Worm (Caenorhabditis elegans) whole organism, L1 larva: Measurements from ENCODE around the gene cdd-2.

ENCODE experiments used
- C34B4.2 ChIP-seq: sonication (generic microtip); optimal IDR thresholded peaks from 2 replicates; lab custom pipeline; 2017; ENCODE audit warnings: mild to moderate bottlenecking, missing genetic modification characterization, missing compliant biosample characterization
- F16B12.6 ChIP-seq: fragments of 150-350 bp; optimal IDR thresholded peaks from 2 replicates; lab custom pipeline; 2014; ENCODE audit warnings: missing biosample characterization, missing genetic modification characterization
- Y116A8C.19 ChIP-seq: sonication (generic microtip); optimal IDR thresholded peaks from 2 replicates; lab custom pipeline; 2016; ENCODE audit warnings: missing compliant biosample characterization, missing genetic modification characterization, borderline replicate concordance
- aha-1 ChIP-seq: fragments of 150-350 bp; optimal IDR thresholded peaks from 2 replicates; lab custom pipeline; 2014; ENCODE audit warnings: missing biosample characterization, missing genetic modification characterization
- ama-1 ChIP-seq: fragments of 150-350 bp; optimal IDR thresholded peaks from 2 replicates; lab custom pipeline; 2014
- blmp-1 ChIP-seq: fragments of 150-350 bp; optimal IDR thresholded peaks from 2 replicates; lab custom pipeline; 2014; ENCODE audit warnings: missing biosample characterization, missing genetic modification characterization
- ceh-63 ChIP-seq: fragments of 200-800 bp; sonication (Bioruptor generic); optimal IDR thresholded peaks from 2 replicates; lab custom pipeline; 2018; ENCODE audit warnings: mild to moderate bottlenecking, missing genetic modification characterization, missing compliant biosample characterization
- ceh-88 ChIP-seq: fragments of 200-800 bp; sonication (Bioruptor generic); IDR thresholded peaks from 2 replicates; pipeline ENCODE4 v1.3.6; 2022; ENCODE audit warnings: missing genetic modification characterization, missing compliant biosample characterization
- ceh-90 ChIP-seq: sonication (generic microtip); optimal IDR thresholded peaks from 2 replicates; lab custom pipeline; 2016; ENCODE audit warnings: missing genetic modification characterization, missing compliant biosample characterization
- dpl-1 ChIP-seq, 3 experiments: fragments of 150-350 bp in 2 of 3; sonication (generic microtip) in 1 of 3; optimal IDR thresholded peaks; 2 replicates each; lab custom pipeline; 2014 to 2017; ENCODE audit warnings: missing biosample characterization in 3 of 3, missing genetic modification characterization in 3 of 3, missing genetic modification reagents in 3 of 3
- dsc-1 ChIP-seq: sonication (generic microtip); optimal IDR thresholded peaks from 2 replicates; lab custom pipeline; 2016; ENCODE audit warnings: mild to moderate bottlenecking, missing genetic modification characterization, missing compliant biosample characterization
- efl-1 ChIP-seq, 4 experiments: fragments of 150-350 bp; optimal IDR thresholded peaks in 3 of 4; peaks in 1 of 4; 1 replicate in 1 of 4; 2 replicates in 3 of 4; lab custom pipeline; 2014; ENCODE audit warnings: missing biosample characterization in 2 of 4, missing genetic modification characterization in 2 of 4, missing genetic modification reagents in 2 of 4
- efl-3 ChIP-seq: fragments of 200-800 bp; sonication (Bioruptor generic); optimal IDR thresholded peaks from 2 replicates; lab custom pipeline; 2018; ENCODE audit warnings: mild to moderate bottlenecking, missing genetic modification characterization, missing compliant biosample characterization
- elt-3 ChIP-seq, 6 experiments: fragments of 150-350 bp in 1 of 6; sonication (generic microtip); optimal IDR thresholded peaks; 2 replicates each; lab custom pipeline; 2017 to 2018; ENCODE audit warnings: missing biosample characterization in 6 of 6, missing genetic modification characterization in 6 of 6, inconsistent platforms in 1 of 6
- ets-5 ChIP-seq: fragments of 200-800 bp; sonication (Bioruptor generic); IDR thresholded peaks from 2 replicates; pipeline ENCODE4 v1.3.6; 2022; ENCODE audit warnings: missing genetic modification characterization, missing compliant biosample characterization
- fkh-4 ChIP-seq: sonication (generic microtip); optimal IDR thresholded peaks from 2 replicates; lab custom pipeline; 2016; ENCODE audit warnings: missing compliant biosample characterization, missing genetic modification characterization, borderline replicate concordance
- fkh-8 ChIP-seq: sonication (generic microtip); optimal IDR thresholded peaks from 2 replicates; lab custom pipeline; 2016; ENCODE audit warnings: mild to moderate bottlenecking, missing genetic modification characterization, missing compliant biosample characterization
- hlh-17 ChIP-seq: fragments of 200-800 bp; sonication (Bioruptor generic); optimal IDR thresholded peaks from 2 replicates; lab custom pipeline; 2018; ENCODE audit warnings: missing genetic modification characterization, mild to moderate bottlenecking, missing compliant biosample characterization, moderate library complexity, borderline replicate concordance
- hpl-2 ChIP-seq: fragments of 150-350 bp; optimal IDR thresholded peaks from 2 replicates; lab custom pipeline; 2014; ENCODE audit warnings: missing biosample characterization, missing genetic modification reagents, missing genetic modification characterization
- irx-1 ChIP-seq: sonication (generic microtip); optimal IDR thresholded peaks from 2 replicates; lab custom pipeline; 2016; ENCODE audit warnings: missing genetic modification characterization, missing compliant biosample characterization
- jun-1 ChIP-seq: fragments of 150-350 bp; optimal IDR thresholded peaks from 2 replicates; lab custom pipeline; 2014; ENCODE audit warnings: missing biosample characterization, missing genetic modification reagents, missing genetic modification characterization
- lin-13 ChIP-seq: fragments of 150-350 bp; optimal IDR thresholded peaks from 2 replicates; lab custom pipeline; 2014; ENCODE audit warnings: missing biosample characterization, missing genetic modification reagents, missing genetic modification characterization
- lin-39 ChIP-seq: fragments of 150-350 bp; optimal IDR thresholded peaks from 2 replicates; lab custom pipeline; 2014; ENCODE audit warnings: missing biosample characterization, missing genetic modification reagents, missing genetic modification characterization
- lir-3 ChIP-seq: sonication (generic microtip); optimal IDR thresholded peaks from 2 replicates; lab custom pipeline; 2016; ENCODE audit warnings: mild to moderate bottlenecking, missing genetic modification characterization, moderate library complexity, missing compliant biosample characterization; ENCODE audit not compliant: poor library complexity
- lsy-2 ChIP-seq, 2 experiments: fragments of 150-350 bp; optimal IDR thresholded peaks; 2 replicates each; lab custom pipeline; 2014; ENCODE audit warnings: missing biosample characterization in 2 of 2, missing genetic modification characterization in 2 of 2
- mab-9 ChIP-seq: fragments of 200-800 bp; sonication (Bioruptor generic); IDR thresholded peaks from 2 replicates; pipeline ENCODE4 v1.3.6; 2022; ENCODE audit warnings: missing genetic modification reagents, missing genetic modification characterization, missing compliant biosample characterization
- mef-2 ChIP-seq: fragments of 150-350 bp; optimal IDR thresholded peaks from 2 replicates; lab custom pipeline; 2014; ENCODE audit warnings: missing biosample characterization, missing genetic modification characterization
- mep-1 ChIP-seq: fragments of 150-350 bp; optimal IDR thresholded peaks from 2 replicates; lab custom pipeline; 2014; ENCODE audit warnings: missing biosample characterization, missing genetic modification characterization
- nhr-11 ChIP-seq: fragments of 150-350 bp; optimal IDR thresholded peaks from 2 replicates; lab custom pipeline; 2014; ENCODE audit warnings: missing biosample characterization, missing genetic modification characterization
- nhr-237 ChIP-seq: fragments of 150-350 bp; optimal IDR thresholded peaks from 2 replicates; lab custom pipeline; 2014; ENCODE audit warnings: missing biosample characterization, missing genetic modification characterization
- nhr-28 ChIP-seq: fragments of 150-350 bp; optimal IDR thresholded peaks from 2 replicates; lab custom pipeline; 2014; ENCODE audit warnings: missing biosample characterization, missing genetic modification characterization
- nhr-76 ChIP-seq: sonication (generic microtip); optimal IDR thresholded peaks from 2 replicates; lab custom pipeline; 2017; ENCODE audit warnings: missing biosample characterization, missing genetic modification characterization
- nhr-77 ChIP-seq: fragments of 150-350 bp; optimal IDR thresholded peaks from 2 replicates; lab custom pipeline; 2014; ENCODE audit warnings: missing biosample characterization, missing genetic modification characterization
- nhr-84 ChIP-seq: sonication (generic microtip); optimal IDR thresholded peaks from 2 replicates; lab custom pipeline; 2017; ENCODE audit warnings: missing biosample characterization, missing genetic modification characterization
- nhr-90 ChIP-seq: sonication (generic microtip); optimal IDR thresholded peaks from 2 replicates; lab custom pipeline; 2016; ENCODE audit warnings: mild to moderate bottlenecking, missing genetic modification characterization, missing compliant biosample characterization; ENCODE audit not compliant: poor library complexity
- pqm-1 ChIP-seq: sonication (generic microtip); optimal IDR thresholded peaks from 3 replicates; lab custom pipeline; 2017; ENCODE audit warnings: missing biosample characterization, missing genetic modification characterization
- snu-23 ChIP-seq: sonication (generic microtip); optimal IDR thresholded peaks from 2 replicates; lab custom pipeline; 2016; ENCODE audit warnings: missing genetic modification characterization, missing compliant biosample characterization
- sptf-1 ChIP-seq: fragments of 150-350 bp; optimal IDR thresholded peaks from 2 replicates; lab custom pipeline; 2014; ENCODE audit warnings: missing biosample characterization, missing genetic modification characterization
- swsn-7 ChIP-seq: sonication (generic microtip); optimal IDR thresholded peaks from 2 replicates; lab custom pipeline; 2016; ENCODE audit warnings: missing genetic modification characterization, missing compliant biosample characterization
- unc-30 ChIP-seq: sonication (generic microtip); optimal IDR thresholded peaks from 2 replicates; lab custom pipeline; 2017; ENCODE audit warnings: missing biosample characterization, missing genetic modification characterization
- unc-86 ChIP-seq: sonication (generic microtip); optimal IDR thresholded peaks from 2 replicates; lab custom pipeline; 2016; ENCODE audit warnings: missing genetic modification characterization, missing compliant biosample characterization
- unc-98 ChIP-seq: fragments of 200-800 bp; sonication (Bioruptor generic); IDR thresholded peaks from 2 replicates; pipeline ENCODE4 v1.3.6; 2022; ENCODE audit warnings: missing genetic modification characterization, missing compliant biosample characterization
- vab-15 ChIP-seq: sonication (generic microtip); optimal IDR thresholded peaks from 2 replicates; lab custom pipeline; 2017; ENCODE audit warnings: missing genotype, mild to moderate bottlenecking, missing genetic modification characterization, missing compliant biosample characterization
- xbp-1 ChIP-seq: sonication (generic microtip); optimal IDR thresholded peaks from 2 replicates; lab custom pipeline; 2016; ENCODE audit warnings: missing genetic modification characterization, missing compliant biosample characterization
- zag-1 ChIP-seq: fragments of 150-350 bp; optimal IDR thresholded peaks from 2 replicates; lab custom pipeline; 2014; ENCODE audit warnings: missing biosample characterization, missing genetic modification characterization
- ztf-11 ChIP-seq, 2 experiments: sonication (generic microtip); optimal IDR thresholded peaks; 2 replicates each; lab custom pipeline; 2016 to 2017; ENCODE audit warnings: missing genetic modification characterization in 2 of 2, missing biosample characterization in 1 of 2, missing compliant biosample characterization in 1 of 2
- ztf-4 ChIP-seq: fragments of 150-350 bp; optimal IDR thresholded peaks from 2 replicates; lab custom pipeline; 2014; ENCODE audit warnings: missing biosample characterization, missing genetic modification characterization

cdd-2 gene

ce11 chrIV:7552958-7553553, 5.4 kb upstream of the cdd-2 start, which contains the start of gene dif-1 (continued):
- TF ChIP-seq unc-98 (GFP tag; lab: Robert Waterston, UW), result no peak
- TF ChIP-seq nhr-11 (tag; lab: Kevin White, UChicago), result no peak
- no peak for TF ChIP-seq dpl-1 (GFP tag; optimal IDR thresholded peaks at IDR 0.05; lab: Kevin White, UChicago)
- TF ChIP-seq ama-1 (lab: Kevin White, UChicago), result no peak
- TF ChIP-seq efl-1 (optimal IDR thresholded peaks at IDR 0.05; lab: Kevin White, UChicago), result peak; percentile 4 to 7
- TF ChIP-seq efl-1 (GFP tag; optimal IDR thresholded peaks at IDR 0.05 in 1 of 2; lab: Kevin White, UChicago), result peak in 1 of 2 experiments; percentile 13
- no peak for TF ChIP-seq pqm-1 (tag; lab: Kevin White, UChicago)
- TF ChIP-seq mab-9 (GFP tag; lab: Robert Waterston, UW), result no peak
- TF ChIP-seq zag-1 (tag; lab: Kevin White, UChicago), result no peak
- no peak for TF ChIP-seq unc-86 (tag; lab: Kevin White, UChicago)
- TF ChIP-seq efl-3 (GFP tag; lab: Kevin White, UChicago), result no peak
- TF ChIP-seq vab-15 (tag; lab: Kevin White, UChicago), result no peak
- no peak for TF ChIP-seq C34B4.2 (tag; lab: Kevin White, UChicago)
- TF ChIP-seq Y116A8C.19 (tag; lab: Kevin White, UChicago), result no peak
- TF ChIP-seq elt-3 (tag; optimal IDR thresholded peaks at IDR 0.05; lab: Kevin White, UChicago), result peak in 2 of 6 experiments; percentile 23 to 35
- TF ChIP-seq aha-1 (tag; lab: Kevin White, UChicago), result no peak
- TF ChIP-seq nhr-77 (tag; lab: Kevin White, UChicago), result no peak
- no peak for TF ChIP-seq xbp-1 (tag; lab: Kevin White, UChicago)
- no peak for TF ChIP-seq fkh-8 (tag; lab: Kevin White, UChicago)
- TF ChIP-seq mef-2 (tag; lab: Kevin White, UChicago), result no peak
- TF ChIP-seq hlh-17 (GFP tag; lab: Kevin White, UChicago), result no peak
- TF ChIP-seq lir-3, result no peak
- TF ChIP-seq nhr-28 (tag; lab: Kevin White, UChicago), result no peak
- no peak for TF ChIP-seq lin-39 (tag; lab: Kevin White, UChicago)
- peak; percentile 4 for TF ChIP-seq F16B12.6
- TF ChIP-seq ceh-88, result no peak
- TF ChIP-seq ceh-90 (tag; lab: Kevin White, UChicago), result no peak
- no peak for TF ChIP-seq sptf-1
- peak; percentile 56 for TF ChIP-seq blmp-1 (tag; lab: Kevin White, UChicago)
- TF ChIP-seq ets-5, result no peak
- TF ChIP-seq mep-1 (tag; lab: Kevin White, UChicago), result peak; percentile 5
- no peak for TF ChIP-seq swsn-7
- TF ChIP-seq snu-23 (GFP tag; lab: Kevin White, UChicago), result peak; percentile 58

- TF ChIP-seq ceh-90 (tag; lab: Kevin White, UChicago) (no peak), snu-23 (GFP tag; lab: Kevin White, UChicago) (no peak), fkh-4 (tag; lab: Kevin White, UChicago) (no peak), nhr-76 (no peak), nhr-237 (tag; lab: Kevin White, UChicago) (no peak), ama-1 (lab: Kevin White, UChicago) (no peak), jun-1 (tag; lab: Kevin White, UChicago) (no peak), ztf-4 (tag; lab: Kevin White, UChicago) (no peak)
Observed at ce11 chrIV:7552100-7552499, 4.4 kb upstream of the cdd-2 start.

DNA sequence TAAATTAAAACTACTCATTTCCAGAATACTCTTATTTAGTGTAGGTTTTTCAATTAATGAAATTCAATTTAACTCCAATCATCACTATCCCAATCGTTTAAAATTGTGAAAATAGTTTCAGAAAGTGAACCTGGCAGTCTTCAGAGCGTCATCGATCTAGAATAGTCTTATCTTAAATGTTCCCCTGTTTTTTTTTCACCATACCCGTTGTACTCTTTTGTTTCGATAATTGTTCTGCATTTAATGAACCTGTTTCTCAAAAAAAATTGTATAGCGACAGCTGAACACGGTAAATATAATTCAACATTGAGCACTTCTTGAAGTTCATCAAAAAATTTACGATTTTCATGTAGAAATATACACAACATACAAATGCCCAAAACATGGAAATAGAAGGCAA, 3.6 kb upstream of the cdd-2 start:
- no peak for TF ChIP-seq sptf-1
- TF ChIP-seq jun-1 (tag; lab: Kevin White, UChicago), result no peak
- no peak for TF ChIP-seq irx-1 (tag; lab: Kevin White, UChicago)
- TF ChIP-seq ceh-90 (tag; lab: Kevin White, UChicago), result no peak
- TF ChIP-seq hpl-2 (GFP tag; lab: Kevin White, UChicago), result no peak
- no peak for TF ChIP-seq F16B12.6
- TF ChIP-seq ztf-11 (tag; optimal IDR thresholded peaks at IDR 0.05; lab: Kevin White, UChicago), result no peak
- no peak for TF ChIP-seq efl-1 (optimal IDR thresholded peaks at IDR 0.05; lab: Kevin White, UChicago)
- no peak for TF ChIP-seq efl-1 (GFP tag; optimal IDR thresholded peaks at IDR 0.05 in 1 of 2; lab: Kevin White, UChicago)
- TF ChIP-seq lsy-2 (tag; optimal IDR thresholded peaks at IDR 0.05; lab: Kevin White, UChicago), result no peak
- no peak for TF ChIP-seq xbp-1 (tag; lab: Kevin White, UChicago)
- no peak for TF ChIP-seq lin-13 (GFP tag; lab: Kevin White, UChicago)
- TF ChIP-seq nhr-90 (tag; lab: Kevin White, UChicago), result no peak
- TF ChIP-seq blmp-1 (tag; lab: Kevin White, UChicago), result no peak
- TF ChIP-seq unc-30 (tag; lab: Kevin White, UChicago), result no peak
- TF ChIP-seq ceh-63, result no peak
- TF ChIP-seq dsc-1 (tag; lab: Kevin White, UChicago), result no peak
- TF ChIP-seq ets-5, result no peak
- no peak for TF ChIP-seq nhr-84
- TF ChIP-seq elt-3 (tag; optimal IDR thresholded peaks at IDR 0.05; lab: Kevin White, UChicago), result no peak
- TF ChIP-seq Y116A8C.19 (tag; lab: Kevin White, UChicago), result no peak
